Worm (Caenorhabditis elegans) whole organism, late embryonic: ENCODE data around the gene mrpl-53.

ENCODE experiments used
- ama-1 ChIP-seq: fragments of 150-350 bp; optimal IDR thresholded peaks from 2 replicates; lab custom pipeline; 2014
- fkh-10 ChIP-seq: fragments of 150-350 bp; optimal IDR thresholded peaks from 2 replicates; lab custom pipeline; 2014; ENCODE audit warnings: missing biosample characterization, missing genetic modification reagents, missing genetic modification characterization
- nhr-11 ChIP-seq: fragments of 150-350 bp; optimal IDR thresholded peaks from 2 replicates; lab custom pipeline; 2014; ENCODE audit warnings: missing biosample characterization, missing genetic modification characterization
- ztf-16 ChIP-seq: sonication (generic microtip); optimal IDR thresholded peaks from 2 replicates; lab custom pipeline; 2017; ENCODE audit warnings: missing genetic modification characterization, missing compliant biosample characterization

ce11 chrII:9604685-9605084, 7.3 kb downstream of the mrpl-53 start:
- no peak for TF ChIP-seq nhr-11 (tag; lab: Kevin White, UChicago)
- TF ChIP-seq ama-1 (lab: Kevin White, UChicago): no peak
- TF ChIP-seq ztf-16 (tag; lab: Kevin White, UChicago): no peak
- TF ChIP-seq fkh-10 (GFP tag; lab: Kevin White, UChicago): no peak
